In the genomic region with DNA sequence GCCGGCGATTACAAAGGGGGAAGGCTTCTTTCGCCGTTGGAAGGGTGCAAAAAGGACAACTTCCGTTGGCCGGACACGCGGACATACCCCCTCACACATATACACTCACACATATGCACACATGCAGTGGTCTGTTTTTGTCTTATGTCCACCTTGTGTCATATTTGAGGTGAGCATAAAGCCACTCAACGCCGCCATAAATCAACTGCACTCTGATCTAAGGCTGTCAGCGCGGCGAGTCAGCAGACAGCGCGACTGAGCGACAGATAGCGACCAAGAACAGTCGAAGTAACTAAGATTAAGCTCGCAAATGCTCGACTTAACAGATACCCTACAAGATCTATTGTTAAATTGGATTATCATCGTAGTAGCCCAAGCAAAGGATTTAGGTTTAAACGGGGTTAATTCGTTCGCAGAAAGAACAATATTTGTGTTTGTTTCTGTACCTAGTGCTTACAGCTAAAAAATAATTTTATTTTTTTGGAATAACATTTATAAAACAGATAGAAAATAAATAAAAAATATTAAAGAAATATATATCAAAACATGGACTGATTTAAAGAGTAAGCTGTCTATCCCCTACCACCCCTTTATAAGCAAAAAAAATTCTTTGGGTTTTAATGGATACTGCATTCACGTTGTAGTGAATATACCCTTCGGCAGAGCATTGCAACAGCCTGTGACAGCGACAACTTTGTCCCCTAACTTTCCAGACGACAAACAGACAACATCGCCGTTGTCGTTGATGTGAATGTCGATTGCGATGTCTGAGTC, we compare ENCODE assay signal across 4 fruit fly cellular contexts.
TF ChIP-seq lines count a peak whose summit lies in the region.

No protein-coding gene starts in this region.

- no peak for TF ChIP-seq CTCF in whole organism, embryonic (GFP tag; optimal IDR thresholded peaks at IDR 0.05; lab: Kevin White, UChicago)

TF ChIP-seq in whole organism, embryonic, 481 proteins besides CTCF, POLR2A, EP300 and RAD21 (continues in another document):
- TF ChIP-seq Eip74EF (GFP tag; optimal IDR thresholded peaks at IDR 0.05; lab: Kevin White, UChicago) (no peak), org-1 (GFP tag; optimal IDR thresholded peaks at IDR 0.05; lab: Kevin White, UChicago) (no peak), danr (GFP tag; IDR thresholded peaks at IDR 0.05; lab: Robert Waterston, UW) (no peak), B-H1 (GFP tag; IDR thresholded peaks at IDR 0.05; lab: Robert Waterston, UW) (no peak), trh (GFP tag; optimal IDR thresholded peaks at IDR 0.05; lab: Kevin White, UChicago) (no peak), peb (GFP tag; IDR thresholded peaks at IDR 0.05; lab: Robert Waterston, UW) (no peak), HmgZ (tag; optimal IDR thresholded peaks at IDR 0.05; lab: Kevin White, UChicago) (no peak), eve (GFP tag; optimal IDR thresholded peaks at IDR 0.05; lab: Kevin White, UChicago) (no peak), CG10321 (GFP tag; IDR thresholded peaks at IDR 0.05; lab: Robert Waterston, UW) (no peak), Atf-2 (GFP tag; optimal IDR thresholded peaks at IDR 0.05; lab: Kevin White, UChicago) (no peak), CG12391 (tag; optimal IDR thresholded peaks at IDR 0.05; lab: Kevin White, UChicago) (no peak), Bgb (GFP tag; IDR thresholded peaks at IDR 0.05; lab: Robert Waterston, UW; ENCODE audit: partially characterized antibody) (no peak), ken (GFP tag; IDR thresholded peaks at IDR 0.05; lab: Robert Waterston, UW) (no peak), sna (GFP tag; IDR thresholded peaks at IDR 0.05; lab: Robert Waterston, UW; ENCODE audit: partially characterized antibody) (no peak), dan (GFP tag; IDR thresholded peaks at IDR 0.05; lab: Robert Waterston, UW) (no peak), ase (GFP tag; IDR thresholded peaks at IDR 0.05; lab: Robert Waterston, UW) (0 out of 3 replicates have a peak, but pooled peaks have one; percentile 10), bowl (GFP tag; IDR thresholded peaks at IDR 0.05; lab: Robert Waterston, UW) (no peak), Ets65A (GFP tag; lab: Kevin White, UChicago) (peak; percentile 67), CG7745 (tag; optimal IDR thresholded peaks at IDR 0.05; lab: Kevin White, UChicago) (no peak), D19A (tag; optimal IDR thresholded peaks at IDR 0.05; lab: Kevin White, UChicago) (peak; percentile 12), Hmx (GFP tag; optimal IDR thresholded peaks at IDR 0.05; lab: Kevin White, UChicago) (no peak)

TF ChIP-seq in whole organism, prepupa, 60 proteins besides CTCF, POLR2A, EP300 and RAD21 (continues in another document):
- TF ChIP-seq OdsH (GFP tag; optimal IDR thresholded peaks at IDR 0.05; lab: Kevin White, UChicago) (peak; percentile 37), Eip78C (GFP tag; lab: Kevin White, UChicago) (peak; percentile 78), cyc (GFP tag; optimal IDR thresholded peaks at IDR 0.05; lab: Kevin White, UChicago) (peak; percentile 2), CG6808 (GFP tag; optimal IDR thresholded peaks at IDR 0.05; lab: Kevin White, UChicago) (peak; percentile 14), spab (GFP tag; optimal IDR thresholded peaks at IDR 0.05; lab: Kevin White, UChicago) (no peak), esn (GFP tag; optimal IDR thresholded peaks at IDR 0.05; lab: Kevin White, UChicago) (peak; percentile 34), Sox14 (GFP tag; optimal IDR thresholded peaks at IDR 0.05; lab: Kevin White, UChicago) (no peak), CG16779 (tag; optimal IDR thresholded peaks at IDR 0.05; lab: Kevin White, UChicago) (no peak), CG4318 (GFP tag; optimal IDR thresholded peaks at IDR 0.05; lab: Kevin White, UChicago) (peak; percentile 27), CG10631 (GFP tag; optimal IDR thresholded peaks at IDR 0.05; lab: Kevin White, UChicago) (peak; percentile 37), svp (GFP tag; lab: Kevin White, UChicago) (peak; percentile 94), CG8632 (GFP tag; optimal IDR thresholded peaks at IDR 0.05; lab: Kevin White, UChicago) (no peak), fd59A (GFP tag; optimal IDR thresholded peaks at IDR 0.05; lab: Kevin White, UChicago) (peak; percentile 51), CG31627 (GFP tag; optimal IDR thresholded peaks at IDR 0.05; lab: Kevin White, UChicago) (peak; percentile 13), Hr4 (GFP tag; optimal IDR thresholded peaks at IDR 0.05; lab: Kevin White, UChicago) (no peak), Lpt (GFP tag; optimal IDR thresholded peaks at IDR 0.05; lab: Kevin White, UChicago) (no peak), Hr38 (GFP tag; optimal IDR thresholded peaks at IDR 0.05; lab: Kevin White, UChicago) (no peak), CG8319 (GFP tag; optimal IDR thresholded peaks at IDR 0.05; lab: Kevin White, UChicago) (no peak), Met (GFP tag; optimal IDR thresholded peaks at IDR 0.05; lab: Kevin White, UChicago) (no peak), achi (GFP tag; optimal IDR thresholded peaks at IDR 0.05; lab: Kevin White, UChicago) (no peak), fkh (GFP tag; optimal IDR thresholded peaks at IDR 0.05; lab: Kevin White, UChicago) (no peak), dsx (GFP tag; optimal IDR thresholded peaks at IDR 0.05; lab: Kevin White, UChicago; ENCODE audit: poor library complexity, severe bottlenecking) (no peak)

TF ChIP-seq in whole organism, pupa, 21 proteins besides CTCF, POLR2A, EP300 and RAD21:
- TF ChIP-seq CG14655 (GFP tag; optimal IDR thresholded peaks at IDR 0.05; lab: Kevin White, UChicago) (peak; percentile 43), CG8159 (tag; optimal IDR thresholded peaks at IDR 0.05; lab: Kevin White, UChicago) (peak; percentile 52), rn (GFP tag; IDR thresholded peaks at IDR 0.05; lab: Robert Waterston, UW) (no peak), CG8301 (tag; optimal IDR thresholded peaks at IDR 0.05; lab: Kevin White, UChicago) (no peak), CG4496 (GFP tag; IDR thresholded peaks at IDR 0.05; lab: Robert Waterston, UW) (0 out of 3 replicates have a peak, but pooled peaks have one; percentile 24), Ets98B (GFP tag; IDR thresholded peaks at IDR 0.05; lab: Robert Waterston, UW) (no peak), Pif1B (GFP tag; optimal IDR thresholded peaks at IDR 0.05; lab: Kevin White, UChicago) (no peak), CG15710 (tag; optimal IDR thresholded peaks at IDR 0.05; lab: Kevin White, UChicago) (peak; percentile 23), CG34367 (tag; optimal IDR thresholded peaks at IDR 0.05; lab: Kevin White, UChicago) (no peak)

TF ChIP-seq in whole organism, wandering third instar larva, 38 proteins besides CTCF, POLR2A, EP300 and RAD21:
- TF ChIP-seq OdsH (GFP tag; optimal IDR thresholded peaks at IDR 0.05; lab: Kevin White, UChicago) = no peak
- no peak for TF ChIP-seq Hr78 (GFP tag; optimal IDR thresholded peaks at IDR 0.05; lab: Kevin White, UChicago)
- TF ChIP-seq dsf (GFP tag; optimal IDR thresholded peaks at IDR 0.05; lab: Kevin White, UChicago; ENCODE audit: borderline replicate concordance) = no peak
- no peak for TF ChIP-seq HLH106 (tag; optimal IDR thresholded peaks at IDR 0.05; lab: Kevin White, UChicago)
- TF ChIP-seq tai (GFP tag; optimal IDR thresholded peaks at IDR 0.05; lab: Kevin White, UChicago) = no peak
- no peak for TF ChIP-seq Vsx2 (GFP tag; optimal IDR thresholded peaks at IDR 0.05; lab: Kevin White, UChicago; ENCODE audit: partially characterized antibody)
- TF ChIP-seq sage (GFP tag; optimal IDR thresholded peaks at IDR 0.05; lab: Kevin White, UChicago) = no peak
- TF ChIP-seq lola (GFP tag; optimal IDR thresholded peaks at IDR 0.05; lab: Kevin White, UChicago) = no peak
- TF ChIP-seq woc (GFP tag; optimal IDR thresholded peaks at IDR 0.05; lab: Kevin White, UChicago) = peak; percentile 36
- TF ChIP-seq br (GFP tag; optimal IDR thresholded peaks at IDR 0.05; lab: Kevin White, UChicago) = no peak
- TF ChIP-seq Sp1 (GFP tag; optimal IDR thresholded peaks at IDR 0.05; lab: Kevin White, UChicago) = no peak
- TF ChIP-seq Rel (GFP tag; optimal IDR thresholded peaks at IDR 0.05; lab: Kevin White, UChicago) = no peak
- no peak for TF ChIP-seq Rel (tag; optimal IDR thresholded peaks at IDR 0.05; lab: Kevin White, UChicago)
- TF ChIP-seq GATAd (GFP tag; optimal IDR thresholded peaks at IDR 0.05; lab: Kevin White, UChicago) = no peak
- TF ChIP-seq CG9705 (GFP tag; optimal IDR thresholded peaks at IDR 0.05; lab: Kevin White, UChicago) = no peak
- no peak for TF ChIP-seq usp (GFP tag; optimal IDR thresholded peaks at IDR 0.05; lab: Kevin White, UChicago)
- no peak for TF ChIP-seq rgr (GFP tag; optimal IDR thresholded peaks at IDR 0.05; lab: Kevin White, UChicago)
- TF ChIP-seq fru (GFP tag; optimal IDR thresholded peaks at IDR 0.05; lab: Kevin White, UChicago) = no peak
- TF ChIP-seq ey (GFP tag; optimal IDR thresholded peaks at IDR 0.05; lab: Kevin White, UChicago) = no peak
- no peak for TF ChIP-seq CrebA (GFP tag; optimal IDR thresholded peaks at IDR 0.05; lab: Kevin White, UChicago; ENCODE audit: borderline replicate concordance)
- TF ChIP-seq foxo (GFP tag; optimal IDR thresholded peaks at IDR 0.05; lab: Kevin White, UChicago) = peak in 1 of 2 experiments; percentile 38
- TF ChIP-seq Mio (GFP tag; optimal IDR thresholded peaks at IDR 0.05; lab: Kevin White, UChicago) = no peak
- TF ChIP-seq Dif (GFP tag; optimal IDR thresholded peaks at IDR 0.05; lab: Kevin White, UChicago; ENCODE audit: partially characterized antibody) = no peak
- no peak for TF ChIP-seq brk (GFP tag; optimal IDR thresholded peaks at IDR 0.05; lab: Kevin White, UChicago)
- no peak for TF ChIP-seq Abd-B (GFP tag; optimal IDR thresholded peaks at IDR 0.05; lab: Kevin White, UChicago)
- TF ChIP-seq dmrt93B (GFP tag; optimal IDR thresholded peaks at IDR 0.05; lab: Kevin White, UChicago) = peak; percentile 16

Comparison
In these comparisons a context has a peak if more than half of its experiments do, and no peak if none do; other contexts are left out.
1. Of the 7 proteins assayed by ChIP-seq in both whole organism, embryonic and whole organism, prepupa: peak only in whole organism, embryonic: none; only in whole organism, prepupa: CG6854 and Sox102F; in both: none; in neither: 5.